Fruit fly (Drosophila melanogaster) whole organism, embryonic: ENCODE data around the gene peg.
A peak's percentile ranks its signal among the peaks of the same experiment; 100 is the strongest.

Experiments used
- Aef1 ChIP-seq: fragments of 200-800 bp; sonication (Bioruptor generic); IDR thresholded peaks from 3 replicates; pipeline ENCODE4 v1.3.6; 2022; ENCODE audit warnings: missing biosample characterization, missing genetic modification characterization
- Atf6 ChIP-seq: fragments of 200-800 bp; sonication (Bioruptor generic); IDR thresholded peaks from 2 replicates; pipeline ENCODE4 v1.3.6; 2022; ENCODE audit warnings: missing biosample characterization, missing genetic modification characterization
- BEAF-32 ChIP-seq: fragments of 200-800 bp; sonication (Bioruptor generic); optimal IDR thresholded peaks from 3 replicates; lab custom pipeline; 2017; ENCODE audit warnings: missing biosample characterization, missing genetic modification characterization, mild to moderate bottlenecking, moderate library complexity, missing genetic modification reagents
- CG10321 ChIP-seq: fragments of 200-800 bp; sonication (Bioruptor generic); IDR thresholded peaks from 2 replicates; pipeline ENCODE4 v1.3.6; 2022; ENCODE audit warnings: missing biosample characterization, missing genetic modification characterization
- CG11696 ChIP-seq: fragments of 200-800 bp; sonication (Bioruptor generic); IDR thresholded peaks from 2 replicates; pipeline ENCODE4 v1.3.6; 2022; ENCODE audit warnings: missing biosample characterization, missing genetic modification characterization
- CG12219 ChIP-seq: fragments of 200-800 bp; sonication (Bioruptor generic); optimal IDR thresholded peaks from 3 replicates; lab custom pipeline; 2018; ENCODE audit warnings: missing biosample characterization, mild to moderate bottlenecking, missing genetic modification characterization
- CG12942 ChIP-seq: fragments of 200-800 bp; sonication (Bioruptor generic); optimal IDR thresholded peaks from 3 replicates; lab custom pipeline; 2016; ENCODE audit warnings: missing biosample characterization, missing genetic modification characterization
- CG13624 ChIP-seq: fragments of 200-800 bp; sonication (Bioruptor generic); optimal IDR thresholded peaks from 2 replicates; lab custom pipeline; 2016; ENCODE audit warnings: missing biosample characterization, missing genetic modification characterization
- CG16815 ChIP-seq: fragments of 200-800 bp; sonication (Bioruptor generic); optimal IDR thresholded peaks from 3 replicates; lab custom pipeline; 2017; ENCODE audit warnings: missing biosample characterization, mild to moderate bottlenecking, missing genetic modification characterization
- CG17361 ChIP-seq: fragments of 200-800 bp; sonication (Bioruptor generic); IDR thresholded peaks from 3 replicates; pipeline ENCODE4 v1.3.6; 2022; ENCODE audit warnings: missing biosample characterization, missing genetic modification characterization
- CG17568 ChIP-seq: fragments of 200-800 bp; sonication (Bioruptor generic); optimal IDR thresholded peaks from 2 replicates; lab custom pipeline; 2018; ENCODE audit warnings: missing biosample characterization, mild to moderate bottlenecking, missing genetic modification characterization, moderate library complexity
- CG2199 ChIP-seq: fragments of 200-800 bp; sonication (Bioruptor generic); IDR thresholded peaks from 3 replicates; pipeline ENCODE4 v1.3.6; 2022; ENCODE audit warnings: missing biosample characterization, missing genetic modification characterization
- CG30431 ChIP-seq: fragments of 200-800 bp; sonication (Bioruptor generic); optimal IDR thresholded peaks from 2 replicates; lab custom pipeline; 2017; ENCODE audit warnings: missing biosample characterization, missing genetic modification characterization
- CG3838 ChIP-seq: fragments of 200-800 bp; sonication (Bioruptor generic); optimal IDR thresholded peaks from 3 replicates; lab custom pipeline; 2016; ENCODE audit warnings: missing biosample characterization, missing genetic modification characterization
- CG8281 ChIP-seq: fragments of 200-800 bp; sonication (Bioruptor generic); optimal IDR thresholded peaks from 2 replicates; lab custom pipeline; 2018; ENCODE audit warnings: missing biosample characterization, mild to moderate bottlenecking, missing genetic modification characterization, moderate library complexity
- CG8290 ChIP-seq, 3 experiments: fragments of 200-800 bp; sonication (Bioruptor generic); optimal IDR thresholded peaks; 2 replicates each; lab custom pipeline; 2016 to 2019; ENCODE audit warnings: missing biosample characterization in 3 of 3, missing genetic modification characterization in 3 of 3, mild to moderate bottlenecking in 2 of 3, moderate library complexity in 1 of 3
- CoRest ChIP-seq: fragments of 200-800 bp; sonication (Bioruptor generic); optimal IDR thresholded peaks from 3 replicates; lab custom pipeline; 2018; ENCODE audit warnings: missing biosample characterization, mild to moderate bottlenecking, missing genetic modification characterization, moderate library complexity
- Fer2 ChIP-seq: fragments of 200-800 bp; sonication (Bioruptor generic); optimal IDR thresholded peaks from 2 replicates; lab custom pipeline; 2018; ENCODE audit warnings: missing biosample characterization, mild to moderate bottlenecking, missing genetic modification characterization, moderate library complexity
- HLH54F ChIP-seq: fragments of 200-800 bp; sonication (Bioruptor generic); optimal IDR thresholded peaks from 3 replicates; lab custom pipeline; 2016; ENCODE audit warnings: missing biosample characterization, missing genetic modification characterization
- HmgZ ChIP-seq: fragments of 200-800 bp; sonication (Bioruptor generic); optimal IDR thresholded peaks from 2 replicates; lab custom pipeline; 2018; ENCODE audit warnings: missing biosample characterization, mild to moderate bottlenecking, missing genetic modification characterization
- Lhr ChIP-seq: fragments of 200-800 bp; sonication (Bioruptor generic); optimal IDR thresholded peaks from 3 replicates; lab custom pipeline; 2017; ENCODE audit warnings: mild to moderate bottlenecking, missing biosample characterization, missing genetic modification reagents, missing genetic modification characterization
- Mes4 ChIP-seq: fragments of 200-800 bp; sonication (Bioruptor generic); optimal IDR thresholded peaks from 2 replicates; lab custom pipeline; 2016; ENCODE audit warnings: missing biosample characterization, missing genetic modification characterization
- Nf-YC ChIP-seq: fragments of 200-800 bp; optimal IDR thresholded peaks from 3 replicates; lab custom pipeline; 2019; ENCODE audit warnings: missing biosample characterization, mild to moderate bottlenecking, missing genetic modification characterization, moderate library complexity
- Poxn ChIP-seq: fragments of 200-800 bp; sonication (Bioruptor generic); IDR thresholded peaks from 2 replicates; pipeline ENCODE4 v1.3.6; 2022; ENCODE audit warnings: missing biosample characterization, missing genetic modification characterization
- Sox102F ChIP-seq: fragments of 200-800 bp; sonication (Bioruptor generic); optimal IDR thresholded peaks from 2 replicates; lab custom pipeline; 2018; ENCODE audit warnings: missing biosample characterization, mild to moderate bottlenecking, missing genetic modification characterization, moderate library complexity
- Stat92E ChIP-seq, 3 experiments: fragments of >200 bp in 2 of 3; fragments of 200-800 bp in 1 of 3; sonication (Bioruptor generic) in 1 of 3; optimal IDR thresholded peaks; 2 replicates each; lab custom pipeline; 2017 to 2019; ENCODE audit warnings: missing biosample characterization in 3 of 3, missing genetic modification characterization in 3 of 3, mild to moderate bottlenecking in 1 of 3, moderate library complexity in 1 of 3
- Vsx1 ChIP-seq: fragments of 200-800 bp; sonication (Bioruptor generic); optimal IDR thresholded peaks from 2 replicates; lab custom pipeline; 2017; ENCODE audit warnings: missing biosample characterization, mild to moderate bottlenecking, missing genetic modification characterization, missing genetic modification reagents
- ac ChIP-seq: fragments of 200-800 bp; sonication (Bioruptor generic); optimal IDR thresholded peaks from 3 replicates; lab custom pipeline; 2017; ENCODE audit warnings: missing biosample characterization, mild to moderate bottlenecking, missing genetic modification characterization
- crol ChIP-seq: fragments of 200-800 bp; sonication (Bioruptor generic); IDR thresholded peaks from 2 replicates; pipeline ENCODE4 v1.3.6; 2022; ENCODE audit warnings: missing biosample characterization, missing genetic modification characterization
- cwo ChIP-seq: fragments of 200-800 bp; sonication (Bioruptor generic); optimal IDR thresholded peaks from 3 replicates; lab custom pipeline; 2017; ENCODE audit warnings: missing biosample characterization, missing genetic modification characterization, mild to moderate bottlenecking, moderate library complexity, missing genetic modification reagents
- disco-r ChIP-seq: fragments of 200-800 bp; sonication (Bioruptor generic); optimal IDR thresholded peaks from 2 replicates; lab custom pipeline; 2016; ENCODE audit warnings: missing biosample characterization, missing genetic modification characterization
- eve ChIP-seq, 2 experiments: fragments of >200 bp; optimal IDR thresholded peaks; 2 replicates each; lab custom pipeline; 2017; ENCODE audit warnings: missing biosample characterization in 2 of 2, missing genetic modification characterization in 2 of 2
- ftz-f1 ChIP-seq: fragments of 200-800 bp; sonication (Bioruptor generic); optimal IDR thresholded peaks from 2 replicates; lab custom pipeline; 2016; ENCODE audit warnings: missing biosample characterization, missing genetic modification characterization
- gfzf ChIP-seq: fragments of 200-800 bp; sonication (Bioruptor generic); optimal IDR thresholded peaks from 2 replicates; lab custom pipeline; 2016; ENCODE audit warnings: missing biosample characterization, mild to moderate bottlenecking, missing genetic modification characterization, moderate library complexity
- grn ChIP-seq: fragments of 200-800 bp; sonication (Bioruptor generic); optimal IDR thresholded peaks from 3 replicates; lab custom pipeline; 2017; ENCODE audit warnings: missing biosample characterization, missing genetic modification characterization
- gsb-n ChIP-seq: fragments of 200-800 bp; sonication (Bioruptor generic); optimal IDR thresholded peaks from 3 replicates; lab custom pipeline; 2018; ENCODE audit warnings: missing biosample characterization, mild to moderate bottlenecking, missing genetic modification characterization
- jigr1 ChIP-seq: fragments of 200-800 bp; sonication (Bioruptor generic); IDR thresholded peaks from 3 replicates; pipeline ENCODE4 v1.3.6; 2022; ENCODE audit warnings: missing biosample characterization, missing genetic modification characterization
- knrl ChIP-seq: fragments of 200-800 bp; sonication (Bioruptor generic); IDR thresholded peaks from 3 replicates; pipeline ENCODE4 v1.3.6; 2022; ENCODE audit warnings: missing biosample characterization, missing genetic modification characterization; ENCODE audit not compliant: partially characterized antibody
- mld ChIP-seq: fragments of 200-800 bp; sonication (Bioruptor generic); IDR thresholded peaks from 3 replicates; pipeline ENCODE4 v1.3.6; 2022; ENCODE audit warnings: missing biosample characterization, missing genetic modification characterization; ENCODE audit not compliant: partially characterized antibody
- nerfin-1 ChIP-seq: fragments of 200-800 bp; sonication (Bioruptor generic); optimal IDR thresholded peaks from 3 replicates; lab custom pipeline; 2019; ENCODE audit warnings: missing biosample characterization, mild to moderate bottlenecking, missing genetic modification characterization, moderate library complexity
- nerfin-2 ChIP-seq: fragments of 200-800 bp; sonication (Bioruptor generic); IDR thresholded peaks from 2 replicates; pipeline ENCODE4 v1.3.6; 2022; ENCODE audit warnings: missing biosample characterization, missing genetic modification characterization; ENCODE audit not compliant: partially characterized antibody
- odd ChIP-seq: fragments of 200-800 bp; sonication (Bioruptor generic); optimal IDR thresholded peaks from 2 replicates; lab custom pipeline; 2017; ENCODE audit warnings: missing biosample characterization, mild to moderate bottlenecking, missing genetic modification characterization
- pfk ChIP-seq: fragments of 200-800 bp; sonication (Bioruptor generic); optimal IDR thresholded peaks from 2 replicates; lab custom pipeline; 2018; ENCODE audit warnings: missing biosample characterization, mild to moderate bottlenecking, missing genetic modification characterization, moderate library complexity
- stwl ChIP-seq: fragments of 200-800 bp; sonication (Bioruptor generic); optimal IDR thresholded peaks from 3 replicates; lab custom pipeline; 2018; ENCODE audit warnings: missing biosample characterization, mild to moderate bottlenecking, missing genetic modification characterization, moderate library complexity
- ttk ChIP-seq: fragments of 200-800 bp; sonication (Bioruptor generic); IDR thresholded peaks from 2 replicates; pipeline ENCODE4 v2.1.2; 2022; ENCODE audit warnings: missing biosample characterization, missing genetic modification characterization
- tup ChIP-seq: fragments of 200-800 bp; sonication (Bioruptor generic); optimal IDR thresholded peaks from 2 replicates; lab custom pipeline; 2016; ENCODE audit warnings: missing biosample characterization, mild to moderate bottlenecking, missing genetic modification characterization, moderate library complexity
- z ChIP-seq: fragments of 200-800 bp; sonication (Bioruptor generic); IDR thresholded peaks from 3 replicates; pipeline ENCODE4 v1.3.6; 2022; ENCODE audit warnings: missing biosample characterization, missing genetic modification characterization
- zen2 ChIP-seq: fragments of 200-800 bp; sonication (Bioruptor generic); IDR thresholded peaks from 3 replicates; pipeline ENCODE4 v1.3.6; 2022; ENCODE audit warnings: missing biosample characterization, missing genetic modification characterization; ENCODE audit not compliant: partially characterized antibody

The peg gene

DNA sequence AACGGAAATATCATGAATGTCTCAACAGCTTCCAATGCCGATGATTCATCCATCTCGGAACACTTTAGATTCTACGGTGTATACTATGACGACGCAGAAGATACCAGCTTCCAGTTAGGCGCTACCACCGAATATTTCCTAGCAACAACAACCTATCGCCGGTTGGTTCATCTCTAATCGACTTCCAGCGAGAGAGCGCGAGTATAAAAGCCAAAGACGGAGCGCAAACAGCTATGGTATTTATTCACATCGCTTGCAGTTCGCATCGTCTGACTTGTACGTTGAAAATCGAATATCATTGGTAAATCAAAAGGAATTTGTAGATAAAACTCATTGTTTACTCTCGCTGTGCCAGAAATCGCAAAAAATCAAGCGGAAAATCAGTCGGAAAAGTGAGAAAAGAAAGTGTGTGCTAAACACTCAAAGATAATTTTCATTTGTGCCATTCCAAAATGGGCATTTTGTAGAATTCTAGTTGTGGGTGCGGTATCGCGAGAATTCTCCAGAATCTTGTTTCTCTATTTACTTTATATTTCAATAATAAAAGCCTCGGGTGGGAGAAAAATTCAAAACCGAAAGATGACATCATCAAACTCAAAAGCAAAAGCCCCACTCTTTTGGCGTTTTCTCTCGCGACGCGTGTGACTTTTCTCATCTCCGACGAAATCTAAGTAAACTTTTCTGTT, 41.2 kb upstream of the peg start, which contains the start of gene AnxB9 (continued):
- TF ChIP-seq Poxn (GFP tag; lab: Robert Waterston, UW) (no peak), pfk (peak; percentile 17), crol (GFP tag; lab: Robert Waterston, UW) (no peak), stwl (tag; lab: Kevin White, UChicago) (no peak), nerfin-2 (GFP tag; lab: Robert Waterston, UW) (no peak), Atf6 (GFP tag; lab: Robert Waterston, UW) (no peak; the same call in 1 of the 2 replicates), nerfin-1 (tag; lab: Kevin White, UChicago) (peak; percentile 4), Aef1 (GFP tag; lab: Robert Waterston, UW) (peak; percentile 50; the same call in 2 of the 3 replicates), CG11696 (GFP tag; lab: Robert Waterston, UW) (peak; percentile 31; the same call in 1 of the 2 replicates), odd (GFP tag; lab: Kevin White, UChicago) (peak; percentile 57), CG13624 (GFP tag; lab: Kevin White, UChicago) (peak; percentile 78), gfzf (GFP tag; lab: Kevin White, UChicago) (no peak), ftz-f1 (GFP tag; lab: Kevin White, UChicago) (no peak), Sox102F (GFP tag; lab: Kevin White, UChicago) (no peak), grn (GFP tag; lab: Kevin White, UChicago) (peak; percentile 31), cwo (peak; percentile 14), gsb-n (tag; lab: Kevin White, UChicago) (no peak), CG17568 (GFP tag; lab: Kevin White, UChicago) (peak; percentile 67), Nf-YC (tag; lab: Kevin White, UChicago) (peak; percentile 34), HmgZ (peak; percentile 60), zen2 (GFP tag; lab: Robert Waterston, UW) (peak; percentile 39; the same call in 2 of the 3 replicates), CG16815 (GFP tag; lab: Kevin White, UChicago) (no peak), CG30431 (GFP tag; lab: Kevin White, UChicago) (no peak), Lhr (GFP tag; lab: Kevin White, UChicago) (no peak), CG12942 (GFP tag; lab: Kevin White, UChicago) (no peak), mld (GFP tag; lab: Robert Waterston, UW) (0 out of 3 replicates have a peak, but pooled peaks have one; percentile 53), HLH54F (no peak), CG10321 (no peak), CG8290 (GFP tag; optimal IDR thresholded peaks at IDR 0.05; lab: Kevin White, UChicago) (peak; percentile 98), CG8290 (tag; optimal IDR thresholded peaks at IDR 0.05; lab: Kevin White, UChicago) (peak in 1 of 2 experiments; percentile 92), Vsx1 (GFP tag; lab: Kevin White, UChicago) (peak; percentile 19), tup (GFP tag; lab: Kevin White, UChicago) (no peak), CG3838 (GFP tag; lab: Kevin White, UChicago) (no peak), ac (peak; percentile 15), CG2199 (GFP tag; lab: Robert Waterston, UW) (peak; percentile 72; the same call in 2 of the 3 replicates), disco-r (GFP tag; lab: Kevin White, UChicago) (no peak), CG17361 (GFP tag; lab: Robert Waterston, UW) (no peak), knrl (GFP tag; lab: Robert Waterston, UW) (peak; percentile 5; the same call in 2 of the 3 replicates), Mes4 (GFP tag; lab: Kevin White, UChicago) (peak; percentile 45), jigr1 (GFP tag; lab: Robert Waterston, UW) (no peak), ttk (GFP tag; lab: Robert Waterston, UW) (0 out of 2 replicates have a peak, but pooled peaks have one; percentile 30), z (GFP tag; lab: Robert Waterston, UW) (no peak), eve (GFP tag; optimal IDR thresholded peaks at IDR 0.05; lab: Kevin White, UChicago) (no peak), CG8281 (tag; lab: Kevin White, UChicago) (no peak), Fer2 (tag; lab: Kevin White, UChicago) (no peak), BEAF-32 (GFP tag; lab: Kevin White, UChicago) (no peak), CoRest (no peak), CG12219 (GFP tag; lab: Kevin White, UChicago) (peak; percentile 28), Stat92E (GFP tag; optimal IDR thresholded peaks at IDR 0.05; lab: Kevin White, UChicago) (peak in 1 of 3 experiments; percentile 37)
